Worm (Caenorhabditis elegans): ENCODE data around the gene srh-125.
A peak's percentile ranks its signal among the peaks of the same experiment; 100 is the strongest.

The srh-125 gene

DNA sequence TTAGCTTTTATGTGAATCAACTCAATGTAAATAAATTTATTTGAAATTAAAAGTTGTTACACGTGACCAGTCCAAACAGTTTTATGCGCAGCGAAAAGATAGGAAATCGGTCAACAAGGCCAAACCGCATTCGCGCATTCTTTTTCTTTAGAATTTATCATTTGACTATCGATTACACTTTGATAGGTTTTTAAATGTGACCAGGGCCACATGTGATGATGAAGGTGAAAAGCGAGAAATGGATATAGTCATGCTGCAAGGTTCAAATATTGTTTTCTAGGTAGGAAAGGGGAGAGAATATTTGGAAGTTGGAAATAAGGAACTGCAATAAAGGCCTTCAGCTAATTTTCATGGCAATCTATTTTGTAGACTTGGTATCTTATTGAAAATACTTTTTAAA lies 39.8 kb downstream of the srh-125 start:
- peak; percentile 28 for TF ChIP-seq tbx-2 (tag; optimal IDR thresholded peaks at IDR 0.05)
- TF ChIP-seq ama-1 (optimal IDR thresholded peaks at IDR 0.05) = peak; percentile 98
- TF ChIP-seq fkh-2 (tag; optimal IDR thresholded peaks at IDR 0.05) = no peak
- TF ChIP-seq nfya-1 (tag; optimal IDR thresholded peaks at IDR 0.05; ENCODE audit: insufficient read depth) = peak; percentile 16
- TF ChIP-seq nhr-23 (tag; optimal IDR thresholded peaks at IDR 0.05) = peak; percentile 72
- TF ChIP-seq ceh-9 (tag; optimal IDR thresholded peaks at IDR 0.05) = no peak
- TF ChIP-seq nhr-12 (tag; optimal IDR thresholded peaks at IDR 0.05) = no peak
- peak in 2 of 3 experiments; percentile 14 to 91 for TF ChIP-seq elt-3 (tag; optimal IDR thresholded peaks at IDR 0.05)
- peak; percentile 14 for TF ChIP-seq pha-4 (tag; optimal IDR thresholded peaks at IDR 0.05)
- TF ChIP-seq nhr-25 (tag; optimal IDR thresholded peaks at IDR 0.05) = peak; percentile 78
- TF ChIP-seq nhr-43 (tag; optimal IDR thresholded peaks at IDR 0.05; ENCODE audit: poor library complexity, severe bottlenecking) = peak; percentile 90
- no peak for TF ChIP-seq nhr-11 (tag; optimal IDR thresholded peaks at IDR 0.05)
- TF ChIP-seq ceh-28 (tag; optimal IDR thresholded peaks at IDR 0.05) = no peak
- TF ChIP-seq nhr-28 (tag; optimal IDR thresholded peaks at IDR 0.05) = no peak
- TF ChIP-seq egl-27 (tag; optimal IDR thresholded peaks at IDR 0.05) = no peak

DNA sequence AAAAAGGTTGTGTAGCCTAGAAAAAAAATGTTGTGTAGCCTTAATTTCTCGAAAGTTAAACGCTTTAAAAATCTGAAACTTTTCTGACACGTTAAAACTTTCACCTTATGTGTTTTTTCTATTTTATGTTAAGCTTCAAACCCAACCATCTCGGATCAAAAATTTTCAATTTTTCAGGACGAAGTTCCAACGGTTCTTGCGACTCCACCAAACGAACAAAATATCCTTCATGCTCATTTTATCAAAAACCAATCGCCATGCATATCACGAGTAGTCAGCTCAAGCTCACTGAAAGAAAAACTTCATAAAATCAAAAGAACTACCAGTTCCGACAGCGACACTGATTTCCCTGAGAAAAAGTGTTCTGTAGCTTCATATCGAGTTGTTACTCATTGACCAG lies 40.2 kb downstream of the srh-125 start:
- TF ChIP-seq R02D3.7 (tag; optimal IDR thresholded peaks at IDR 0.05) (no peak), egl-5 (tag; optimal IDR thresholded peaks at IDR 0.05) (no peak), snpc-4 (tag; optimal IDR thresholded peaks at IDR 0.05) (no peak), pqm-1 (tag; optimal IDR thresholded peaks at IDR 0.05) (no peak), jun-1 (tag; optimal IDR thresholded peaks at IDR 0.05) (no peak), egl-27 (tag; optimal IDR thresholded peaks at IDR 0.05) (no peak), fos-1 (tag; optimal IDR thresholded peaks at IDR 0.05) (no peak), nfya-1 (tag; optimal IDR thresholded peaks at IDR 0.05; ENCODE audit: insufficient read depth) (no peak), elt-1 (tag; optimal IDR thresholded peaks at IDR 0.05) (no peak), lin-15B (tag; optimal IDR thresholded peaks at IDR 0.05) (no peak), nhr-77 (tag; optimal IDR thresholded peaks at IDR 0.05) (no peak), nhr-67 (tag; optimal IDR thresholded peaks at IDR 0.05) (no peak), lin-39 (tag; optimal IDR thresholded peaks at IDR 0.05) (no peak), ceh-16 (tag; optimal IDR thresholded peaks at IDR 0.05) (no peak), ztf-11 (tag; optimal IDR thresholded peaks at IDR 0.05) (no peak), eor-1 (tag; optimal IDR thresholded peaks at IDR 0.05) (no peak), elt-2 (tag; optimal IDR thresholded peaks at IDR 0.05) (no peak), lsy-12 (tag; optimal IDR thresholded peaks at IDR 0.05) (no peak)

DNA sequence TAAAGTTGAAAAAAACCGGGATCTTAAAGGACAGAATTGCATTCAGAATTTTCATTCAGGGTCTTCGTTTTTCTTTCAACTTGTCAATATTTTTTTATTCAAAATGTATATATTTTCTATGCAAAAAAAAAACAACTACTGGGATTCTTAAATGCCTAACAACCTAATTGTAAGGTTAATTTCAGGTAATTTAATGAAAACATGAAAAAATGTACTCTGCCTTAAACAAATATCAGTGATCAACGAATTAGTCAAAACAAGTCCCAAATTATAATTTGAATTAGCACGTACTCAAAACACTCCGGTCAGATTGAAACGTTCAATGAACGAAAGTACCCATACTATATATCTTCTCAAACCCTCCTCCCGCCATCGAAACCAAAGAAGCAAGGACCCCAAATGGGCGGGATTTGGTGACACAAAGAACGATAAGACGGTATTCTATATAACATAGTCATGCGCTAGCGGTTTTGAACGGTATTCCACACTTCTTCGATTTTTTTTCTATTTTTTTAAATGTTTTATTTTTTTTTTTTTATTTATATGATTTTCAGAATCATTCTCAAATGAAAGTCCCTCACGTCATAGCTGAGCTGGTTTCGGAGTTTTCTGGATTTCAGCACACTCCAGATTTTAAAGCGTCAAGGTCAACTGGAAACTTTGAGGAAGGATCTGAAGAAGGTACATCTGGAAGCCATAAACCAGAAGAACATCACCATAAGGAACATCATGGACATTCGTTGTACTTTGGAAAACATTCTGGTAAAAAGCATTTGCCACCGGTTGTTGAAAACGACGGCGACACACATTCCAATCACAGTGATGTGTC lies 41.1 kb downstream of the srh-125 start, which contains the start of the genes ddo-2 and F25E5.8:
ddo-2 (minus strand) TSS at position 330 of the 829 bp plus-strand sequence.
F25E5.8 (plus strand) TSS at position 555 of the 829 bp plus-strand sequence.
- TF ChIP-seq daf-12 (tag; optimal IDR thresholded peaks at IDR 0.05) = no peak
- TF ChIP-seq aly-2 (tag; optimal IDR thresholded peaks at IDR 0.05) = no peak
- TF ChIP-seq nhr-23 (tag; optimal IDR thresholded peaks at IDR 0.05) = peak; percentile 70
- TF ChIP-seq nhr-43 (tag; optimal IDR thresholded peaks at IDR 0.05; ENCODE audit: poor library complexity, severe bottlenecking) = peak; percentile 46
- peak; percentile 14 for TF ChIP-seq nhr-25 (tag; optimal IDR thresholded peaks at IDR 0.05)
- no peak for TF ChIP-seq egl-5 (tag; optimal IDR thresholded peaks at IDR 0.05)
- peak; percentile 11 for TF ChIP-seq hmg-11 (tag; optimal IDR thresholded peaks at IDR 0.05)

DNA sequence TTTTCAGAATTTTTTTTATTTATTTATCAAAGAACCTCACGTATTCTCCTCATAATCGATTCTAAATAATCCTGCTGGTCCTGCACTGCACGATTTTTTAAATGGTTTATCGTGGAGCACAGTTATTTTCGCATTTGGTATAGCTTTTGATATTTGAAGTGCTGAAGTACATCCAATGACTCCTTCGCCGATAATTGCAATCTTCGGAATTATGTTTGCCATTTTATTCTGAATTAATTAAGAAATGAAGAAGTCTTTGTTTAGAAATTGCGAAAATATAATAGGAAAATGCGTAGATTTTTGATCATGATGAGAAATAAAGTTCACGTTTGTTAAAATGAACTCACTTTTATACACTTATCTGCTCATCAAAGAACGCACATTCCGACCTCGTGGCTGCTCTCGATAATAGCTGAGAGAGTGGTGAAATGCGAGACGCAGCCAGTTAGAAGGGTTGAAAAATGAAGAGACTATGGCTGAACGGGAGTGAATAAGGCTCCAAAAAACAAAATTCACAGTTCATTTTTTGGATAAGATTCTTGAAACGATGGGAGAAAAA lies 41.8 kb downstream of the srh-125 start:
- TF ChIP-seq ceh-9 (tag; optimal IDR thresholded peaks at IDR 0.05) (no peak), pha-4 (tag; optimal IDR thresholded peaks at IDR 0.05) (peak; percentile 60), hmg-11 (tag; optimal IDR thresholded peaks at IDR 0.05) (peak; percentile 27), lin-39 (tag; optimal IDR thresholded peaks at IDR 0.05) (peak; percentile 51), nhr-237 (tag; optimal IDR thresholded peaks at IDR 0.05) (no peak), daf-12 (tag; optimal IDR thresholded peaks at IDR 0.05) (no peak), ztf-4 (tag; optimal IDR thresholded peaks at IDR 0.05) (no peak), elt-1 (tag; optimal IDR thresholded peaks at IDR 0.05) (peak; percentile 4), unc-62 (GFP tag; optimal IDR thresholded peaks at IDR 0.05) (no peak), nfya-1 (tag; optimal IDR thresholded peaks at IDR 0.05; ENCODE audit: insufficient read depth) (peak; percentile 50), snpc-4 (tag; optimal IDR thresholded peaks at IDR 0.05) (peak; percentile 21), ztf-11 (tag; optimal IDR thresholded peaks at IDR 0.05) (no peak), fkh-10 (GFP tag; optimal IDR thresholded peaks at IDR 0.05) (peak; percentile 40), pqm-1 (tag; optimal IDR thresholded peaks at IDR 0.05) (peak; percentile 91), zag-1 (tag; optimal IDR thresholded peaks at IDR 0.05) (no peak), lin-15B (tag; optimal IDR thresholded peaks at IDR 0.05) (peak; percentile 9), skn-1 (tag; optimal IDR thresholded peaks at IDR 0.05) (peak; percentile 62), egl-5 (tag; optimal IDR thresholded peaks at IDR 0.05) (peak; percentile 69), mdl-1 (tag; optimal IDR thresholded peaks at IDR 0.05) (peak; percentile 76), nhr-12 (tag; optimal IDR thresholded peaks at IDR 0.05) (no peak), sea-2 (GFP tag; optimal IDR thresholded peaks at IDR 0.05) (no peak), nhr-77 (tag; optimal IDR thresholded peaks at IDR 0.05) (no peak), R02D3.7 (tag; optimal IDR thresholded peaks at IDR 0.05) (no peak), mml-1 (tag; optimal IDR thresholded peaks at IDR 0.05) (no peak), ama-1 (optimal IDR thresholded peaks at IDR 0.05) (peak; percentile 42), aly-2 (tag; optimal IDR thresholded peaks at IDR 0.05) (no peak), elt-2 (tag; optimal IDR thresholded peaks at IDR 0.05) (peak; percentile 74)

Measured in whole organism, L3 larva.